Fruit fly (Drosophila melanogaster): Measurements from ENCODE around the gene CG12483.

Gene CG12483

dm6 chr3L:137596-138169 is 39.5 kb upstream of the CG12483 start:
- TF ChIP-seq jim (GFP tag; optimal IDR thresholded peaks at IDR 0.05) (no peak), CG9705 (GFP tag; optimal IDR thresholded peaks at IDR 0.05) (no peak), CG32264 (GFP tag; optimal IDR thresholded peaks at IDR 0.05) (no peak), Hr83 (GFP tag; optimal IDR thresholded peaks at IDR 0.05; ENCODE audit: poor library complexity, severe bottlenecking) (no peak), rgr (GFP tag; optimal IDR thresholded peaks at IDR 0.05) (no peak), Myc (optimal IDR thresholded peaks at IDR 0.05) (no peak), HLH106 (tag; optimal IDR thresholded peaks at IDR 0.05) (no peak), dsf (GFP tag; optimal IDR thresholded peaks at IDR 0.05; ENCODE audit: borderline replicate concordance) (no peak), h (GFP tag; optimal IDR thresholded peaks at IDR 0.05) (no peak), tai (GFP tag; optimal IDR thresholded peaks at IDR 0.05) (no peak), Abd-B (GFP tag; optimal IDR thresholded peaks at IDR 0.05) (no peak), OdsH (GFP tag; optimal IDR thresholded peaks at IDR 0.05) (no peak)

- TF ChIP-seq Dfd (GFP tag; optimal IDR thresholded peaks at IDR 0.05): no peak
- no peak for TF ChIP-seq usp (GFP tag; optimal IDR thresholded peaks at IDR 0.05)
- TF ChIP-seq brk (GFP tag; optimal IDR thresholded peaks at IDR 0.05): peak; percentile 5
- no peak for TF ChIP-seq woc (GFP tag; optimal IDR thresholded peaks at IDR 0.05)
- TF ChIP-seq dmrt93B (GFP tag; optimal IDR thresholded peaks at IDR 0.05): no peak
- no peak for TF ChIP-seq pan (optimal IDR thresholded peaks at IDR 0.05)
- no peak for TF ChIP-seq Jra (GFP tag; optimal IDR thresholded peaks at IDR 0.05)
- no peak for TF ChIP-seq fru (GFP tag; optimal IDR thresholded peaks at IDR 0.05)
- peak; percentile 49 for TF ChIP-seq Hnf4 (GFP tag; optimal IDR thresholded peaks at IDR 0.05)
- TF ChIP-seq dl (GFP tag; optimal IDR thresholded peaks at IDR 0.05; ENCODE audit: insufficient read depth in 1 of 2, partially characterized antibody in 2 of 2): no peak
- TF ChIP-seq Myc (optimal IDR thresholded peaks at IDR 0.05): no peak
- TF ChIP-seq h (GFP tag; optimal IDR thresholded peaks at IDR 0.05): peak; percentile 60
- TF ChIP-seq Rel (GFP tag; optimal IDR thresholded peaks at IDR 0.05): no peak
- no peak for TF ChIP-seq Rel (tag; optimal IDR thresholded peaks at IDR 0.05)
- TF ChIP-seq Vsx2 (GFP tag; optimal IDR thresholded peaks at IDR 0.05; ENCODE audit: partially characterized antibody): no peak
- peak; percentile 15 for TF ChIP-seq br (GFP tag; optimal IDR thresholded peaks at IDR 0.05)
- TF ChIP-seq Sp1 (GFP tag; optimal IDR thresholded peaks at IDR 0.05): no peak
- TF ChIP-seq dsf (GFP tag; optimal IDR thresholded peaks at IDR 0.05; ENCODE audit: borderline replicate concordance): no peak
- peak; percentile 58 for TF ChIP-seq rgr (GFP tag; optimal IDR thresholded peaks at IDR 0.05)
- no peak for TF ChIP-seq lola (GFP tag; optimal IDR thresholded peaks at IDR 0.05)
- TF ChIP-seq Dif (GFP tag; optimal IDR thresholded peaks at IDR 0.05; ENCODE audit: partially characterized antibody): no peak
- no peak for TF ChIP-seq HLH106 (tag; optimal IDR thresholded peaks at IDR 0.05)
- TF ChIP-seq CG32264 (GFP tag; optimal IDR thresholded peaks at IDR 0.05): no peak
- TF ChIP-seq Hr78 (GFP tag; optimal IDR thresholded peaks at IDR 0.05): no peak
- TF ChIP-seq Mio (GFP tag; optimal IDR thresholded peaks at IDR 0.05): no peak
- no peak for TF ChIP-seq jim (GFP tag; optimal IDR thresholded peaks at IDR 0.05)
- TF ChIP-seq psq (GFP tag; optimal IDR thresholded peaks at IDR 0.05): no peak
- TF ChIP-seq GATAd (GFP tag; optimal IDR thresholded peaks at IDR 0.05): no peak
- no peak for TF ChIP-seq sv (GFP tag; optimal IDR thresholded peaks at IDR 0.05)
- no peak for TF ChIP-seq Abd-B (GFP tag; optimal IDR thresholded peaks at IDR 0.05)
- peak; percentile 38 for TF ChIP-seq OdsH (GFP tag; optimal IDR thresholded peaks at IDR 0.05)
- TF ChIP-seq N (GFP tag; optimal IDR thresholded peaks at IDR 0.05): no peak
- TF ChIP-seq Hr83 (GFP tag; optimal IDR thresholded peaks at IDR 0.05; ENCODE audit: poor library complexity, severe bottlenecking): peak; percentile 97
- no peak for TF ChIP-seq CG9705 (GFP tag; optimal IDR thresholded peaks at IDR 0.05)
- peak in 1 of 2 experiments; percentile 16 for TF ChIP-seq foxo (GFP tag; optimal IDR thresholded peaks at IDR 0.05)
- TF ChIP-seq ey (GFP tag; optimal IDR thresholded peaks at IDR 0.05): no peak
- TF ChIP-seq tai (GFP tag; optimal IDR thresholded peaks at IDR 0.05): no peak
- TF ChIP-seq CrebA (GFP tag; optimal IDR thresholded peaks at IDR 0.05; ENCODE audit: borderline replicate concordance): no peak
- no peak for TF ChIP-seq sage (GFP tag; optimal IDR thresholded peaks at IDR 0.05)
Measured at dm6 chr3L:136591-137280, 38.6 kb upstream of the CG12483 start.

All from whole organism, wandering third instar larva.